Worm (Caenorhabditis elegans): ENCODE measurements around the gene eef-1G.

- TF ChIP-seq him-1 (tag; optimal IDR thresholded peaks at IDR 0.05) (no peak), W03F9.2 (tag; optimal IDR thresholded peaks at IDR 0.05) (no peak)
Observed at ce11 chrV:10991789-10992188, 26.3 kb downstream of the eef-1G start, which contains the start of gene frpr-9.

All from whole organism, L4/young adult.